Fruit fly (Drosophila melanogaster): ENCODE data around the gene CG14079.
A peak's percentile ranks its signal among the peaks of the same experiment; 100 is the strongest.

CG14079 gene

dm6 chr3L:19074673-19075402, 23.0 kb upstream of the CG14079 start:
- TF ChIP-seq HLH106 (tag; optimal IDR thresholded peaks at IDR 0.05), result no peak

- TF ChIP-seq Mio (GFP tag; optimal IDR thresholded peaks at IDR 0.05), result no peak
- no peak for TF ChIP-seq Vsx2 (GFP tag; optimal IDR thresholded peaks at IDR 0.05; ENCODE audit: partially characterized antibody)
- TF ChIP-seq jim (GFP tag; optimal IDR thresholded peaks at IDR 0.05), result no peak
- TF ChIP-seq usp (GFP tag; optimal IDR thresholded peaks at IDR 0.05), result no peak
- no peak for TF ChIP-seq h (GFP tag; optimal IDR thresholded peaks at IDR 0.05)
- TF ChIP-seq Myc (optimal IDR thresholded peaks at IDR 0.05), result no peak
- no peak for TF ChIP-seq rgr (GFP tag; optimal IDR thresholded peaks at IDR 0.05)
Measured at dm6 chr3L:19075976-19076375, 21.8 kb upstream of the CG14079 start.

dm6 chr3L:19078444-19078843, 19.4 kb upstream of the CG14079 start:
- TF ChIP-seq dl (GFP tag; optimal IDR thresholded peaks at IDR 0.05; ENCODE audit: insufficient read depth in 1 of 2, partially characterized antibody in 2 of 2) (no peak), fru (GFP tag; optimal IDR thresholded peaks at IDR 0.05) (peak; percentile 42), foxo (GFP tag; optimal IDR thresholded peaks at IDR 0.05) (peak in 1 of 2 experiments; percentile 66), rgr (GFP tag; optimal IDR thresholded peaks at IDR 0.05) (peak; percentile 17), usp (GFP tag; optimal IDR thresholded peaks at IDR 0.05) (no peak), sage (GFP tag; optimal IDR thresholded peaks at IDR 0.05) (peak; percentile 0), Hr78 (GFP tag; optimal IDR thresholded peaks at IDR 0.05) (no peak), Myc (optimal IDR thresholded peaks at IDR 0.05) (no peak), HLH106 (tag; optimal IDR thresholded peaks at IDR 0.05) (peak; percentile 42), ey (GFP tag; optimal IDR thresholded peaks at IDR 0.05) (no peak), Sp1 (GFP tag; optimal IDR thresholded peaks at IDR 0.05) (peak; percentile 4), Rel (GFP tag; optimal IDR thresholded peaks at IDR 0.05) (no peak), Rel (tag; optimal IDR thresholded peaks at IDR 0.05) (no peak), Jra (GFP tag; optimal IDR thresholded peaks at IDR 0.05) (no peak), OdsH (GFP tag; optimal IDR thresholded peaks at IDR 0.05) (peak; percentile 42), h (GFP tag; optimal IDR thresholded peaks at IDR 0.05) (peak; percentile 39)

dm6 chr3L:19079067-19079466, 18.7 kb upstream of the CG14079 start:
- TF ChIP-seq Hr83 (GFP tag; optimal IDR thresholded peaks at IDR 0.05; ENCODE audit: poor library complexity, severe bottlenecking) (no peak), Sp1 (GFP tag; optimal IDR thresholded peaks at IDR 0.05) (peak; percentile 10), Abd-B (GFP tag; optimal IDR thresholded peaks at IDR 0.05) (no peak), Rel (GFP tag; optimal IDR thresholded peaks at IDR 0.05) (no peak), Rel (tag; optimal IDR thresholded peaks at IDR 0.05) (peak; percentile 17), Hr78 (GFP tag; optimal IDR thresholded peaks at IDR 0.05) (no peak), Dif (GFP tag; optimal IDR thresholded peaks at IDR 0.05; ENCODE audit: partially characterized antibody) (peak; percentile 38), psq (GFP tag; optimal IDR thresholded peaks at IDR 0.05) (peak; percentile 93), fru (GFP tag; optimal IDR thresholded peaks at IDR 0.05) (peak; percentile 41), GATAd (GFP tag; optimal IDR thresholded peaks at IDR 0.05) (no peak), OdsH (GFP tag; optimal IDR thresholded peaks at IDR 0.05) (no peak)

dm6 chr3L:19079798-19080691, 17.8 kb upstream of the CG14079 start:
- TF ChIP-seq CrebA (GFP tag; optimal IDR thresholded peaks at IDR 0.05; ENCODE audit: borderline replicate concordance) (no peak), Hr83 (GFP tag; optimal IDR thresholded peaks at IDR 0.05; ENCODE audit: poor library complexity, severe bottlenecking) (no peak), usp (GFP tag; optimal IDR thresholded peaks at IDR 0.05) (no peak), br (GFP tag; optimal IDR thresholded peaks at IDR 0.05) (peak; percentile 61), CG9705 (GFP tag; optimal IDR thresholded peaks at IDR 0.05) (peak; percentile 19), pan (optimal IDR thresholded peaks at IDR 0.05) (no peak), lola (GFP tag; optimal IDR thresholded peaks at IDR 0.05) (no peak), sage (GFP tag; optimal IDR thresholded peaks at IDR 0.05) (no peak), sv (GFP tag; optimal IDR thresholded peaks at IDR 0.05) (no peak), N (GFP tag; optimal IDR thresholded peaks at IDR 0.05) (no peak), dmrt93B (GFP tag; optimal IDR thresholded peaks at IDR 0.05) (peak; percentile 60), Hnf4 (GFP tag; optimal IDR thresholded peaks at IDR 0.05) (no peak), brk (GFP tag; optimal IDR thresholded peaks at IDR 0.05) (no peak), Hr78 (GFP tag; optimal IDR thresholded peaks at IDR 0.05) (no peak), CG32264 (GFP tag; optimal IDR thresholded peaks at IDR 0.05) (peak; percentile 2), jim (GFP tag; optimal IDR thresholded peaks at IDR 0.05) (no peak), foxo (GFP tag; optimal IDR thresholded peaks at IDR 0.05) (peak in 1 of 2 experiments; percentile 74), Mio (GFP tag; optimal IDR thresholded peaks at IDR 0.05) (no peak), Myc (optimal IDR thresholded peaks at IDR 0.05) (no peak), GATAd (GFP tag; optimal IDR thresholded peaks at IDR 0.05) (no peak), OdsH (GFP tag; optimal IDR thresholded peaks at IDR 0.05) (peak; percentile 44), h (GFP tag; optimal IDR thresholded peaks at IDR 0.05) (peak; percentile 48), dsf (GFP tag; optimal IDR thresholded peaks at IDR 0.05; ENCODE audit: borderline replicate concordance) (no peak), Dif (GFP tag; optimal IDR thresholded peaks at IDR 0.05; ENCODE audit: partially characterized antibody) (no peak), psq (GFP tag; optimal IDR thresholded peaks at IDR 0.05) (peak; percentile 73), fru (GFP tag; optimal IDR thresholded peaks at IDR 0.05) (peak; percentile 77), Dfd (GFP tag; optimal IDR thresholded peaks at IDR 0.05) (no peak)

Data from whole organism, wandering third instar larva.